Worm (Caenorhabditis elegans) whole organism, early embryonic: Measurements from ENCODE around the gene srbc-30.
"Not testable (repeated sequence)": the region's sequence is repeated elsewhere in the genome, so short reads cannot be mapped to it uniquely, and the experiment has no call there.

Experiments
- ceh-13 ChIP-seq: fragments of 200-800 bp; sonication (Bioruptor generic); optimal IDR thresholded peaks from 2 replicates; lab custom pipeline; 2018; ENCODE audit warnings: mild to moderate bottlenecking, missing genetic modification characterization, missing compliant biosample characterization
- tbx-37 ChIP-seq: fragments of 200-800 bp; sonication (Bioruptor generic); conservative IDR thresholded peaks from 2 replicates; pipeline ENCODE4 v1.3.6; 2022; ENCODE audit warnings: missing genetic modification reagents, missing genetic modification characterization, missing compliant biosample characterization
- tra-4 ChIP-seq: sonication (generic microtip); optimal IDR thresholded peaks from 2 replicates; lab custom pipeline; 2017; ENCODE audit warnings: missing genetic modification characterization, missing compliant biosample characterization

DNA sequence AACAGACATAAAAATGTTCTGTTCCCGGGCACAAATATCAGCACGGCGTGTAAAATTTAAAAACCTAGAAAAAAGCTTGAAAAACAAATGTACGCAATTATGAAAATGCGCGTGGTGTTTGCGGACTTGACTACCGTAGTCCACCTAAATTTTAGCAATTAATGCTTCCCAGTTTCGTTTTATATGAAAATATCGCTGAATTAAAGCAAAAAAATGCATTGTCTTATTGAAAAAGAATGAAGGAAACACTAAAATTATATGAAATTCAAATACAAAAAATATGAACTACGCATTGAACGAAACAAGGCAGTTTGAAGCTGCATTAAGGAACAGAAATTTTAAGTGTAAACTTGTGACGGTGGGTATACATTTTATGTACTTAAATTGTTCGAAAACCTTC lies 26.0 kb upstream of the srbc-30 start, which contains the start of gene ugt-64:
- not testable (repeated sequence) for TF ChIP-seq tra-4 (tag; lab: Kevin White, UChicago); tbx-37 (GFP tag; lab: Robert Waterston, UW); ceh-13 (GFP tag; lab: Kevin White, UChicago)
